Worm (Caenorhabditis elegans): ENCODE data around the gene F11G11.4.

F11G11.4 gene

ce11 chrII:4851594-4852106 lies 8.7 kb upstream of the F11G11.4 start, which contains the start of gene dnj-9 (continued):
- TF ChIP-seq mcd-1 (GFP tag; IDR thresholded peaks at IDR 0.05) (peak; percentile 93), F22D6.2 (tag; optimal IDR thresholded peaks at IDR 0.05) (peak; percentile 87), ceh-79 (tag; optimal IDR thresholded peaks at IDR 0.05) (no peak)

DNA sequence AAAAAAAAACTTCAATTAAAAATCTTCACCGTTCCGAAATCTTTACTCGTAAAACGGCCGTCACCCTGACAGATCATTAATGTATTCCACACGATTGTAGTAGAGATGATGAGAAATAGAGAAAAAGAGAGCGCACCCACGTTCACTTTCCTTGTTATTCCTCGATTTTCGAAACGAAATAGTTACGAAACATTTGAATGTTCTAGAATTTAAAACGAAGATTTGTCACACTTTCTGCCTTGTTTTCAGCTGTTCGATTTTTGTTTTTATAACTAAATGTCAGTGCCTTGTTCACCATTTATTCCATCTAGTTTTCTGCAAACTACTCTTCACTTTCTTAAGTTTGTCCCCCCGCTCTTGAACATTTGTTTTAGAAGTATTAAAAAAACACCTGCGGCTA lies 5.6 kb upstream of the F11G11.4 start:
- TF ChIP-seq F22D6.2 (tag; optimal IDR thresholded peaks at IDR 0.05) (no peak), cebp-1 (GFP tag; IDR thresholded peaks at IDR 0.05) (no peak), cebp-1 (tag; optimal IDR thresholded peaks at IDR 0.05) (peak; percentile 66), fkh-3 (tag; optimal IDR thresholded peaks at IDR 0.05) (no peak)

- TF ChIP-seq K11D2.4 (GFP tag; IDR thresholded peaks at IDR 0.05) = 0 out of 2 replicates have a peak, but pooled peaks have one; percentile 19
- no peak for TF ChIP-seq ztf-26 (tag; optimal IDR thresholded peaks at IDR 0.05)
Observed at ce11 chrII:4855489-4855888, 4.9 kb upstream of the F11G11.4 start.

ce11 chrII:4856113-4856512 lies 4.3 kb upstream of the F11G11.4 start:
- TF ChIP-seq rcor-1 (GFP tag; IDR thresholded peaks at IDR 0.05) (no peak), nhr-120 (GFP tag; IDR thresholded peaks at IDR 0.05) (no peak), F49E8.2 (tag; optimal IDR thresholded peaks at IDR 0.05; ENCODE audit: insufficient read depth) (no peak), dpff-1 (tag; optimal IDR thresholded peaks at IDR 0.05) (no peak), nfyb-1 (GFP tag; IDR thresholded peaks at IDR 0.05) (0 out of 2 replicates have a peak, but pooled peaks have one; percentile 46), pbrm-1 (GFP tag; IDR thresholded peaks at IDR 0.05) (0 out of 2 replicates have a peak, but pooled peaks have one; percentile 12), aptf-3 (GFP tag; IDR thresholded peaks at IDR 0.05) (no peak), K11D2.4 (GFP tag; IDR thresholded peaks at IDR 0.05) (no peak), attf-5 (GFP tag; optimal IDR thresholded peaks at IDR 0.05) (peak; percentile 39), nfya-1 (tag; optimal IDR thresholded peaks at IDR 0.05; ENCODE audit: borderline replicate concordance, insufficient read depth) (no peak), madf-6 (GFP tag; IDR thresholded peaks at IDR 0.05) (no peak), let-526 (GFP tag; IDR thresholded peaks at IDR 0.05) (peak; percentile 24; the same call in 1 of the 2 replicates), nhr-90 (tag; optimal IDR thresholded peaks at IDR 0.05) (no peak), B0035.1 (tag; optimal IDR thresholded peaks at IDR 0.05) (no peak), ztf-22 (GFP tag; optimal IDR thresholded peaks at IDR 0.05) (no peak), lin-26 (GFP tag; IDR thresholded peaks at IDR 0.05) (0 out of 2 replicates have a peak, but pooled peaks have one; percentile 13), cebp-1 (GFP tag; IDR thresholded peaks at IDR 0.05) (peak; percentile 96), cebp-1 (tag; optimal IDR thresholded peaks at IDR 0.05) (peak; percentile 99), efl-1 (GFP tag; optimal IDR thresholded peaks at IDR 0.05) (no peak)

DNA sequence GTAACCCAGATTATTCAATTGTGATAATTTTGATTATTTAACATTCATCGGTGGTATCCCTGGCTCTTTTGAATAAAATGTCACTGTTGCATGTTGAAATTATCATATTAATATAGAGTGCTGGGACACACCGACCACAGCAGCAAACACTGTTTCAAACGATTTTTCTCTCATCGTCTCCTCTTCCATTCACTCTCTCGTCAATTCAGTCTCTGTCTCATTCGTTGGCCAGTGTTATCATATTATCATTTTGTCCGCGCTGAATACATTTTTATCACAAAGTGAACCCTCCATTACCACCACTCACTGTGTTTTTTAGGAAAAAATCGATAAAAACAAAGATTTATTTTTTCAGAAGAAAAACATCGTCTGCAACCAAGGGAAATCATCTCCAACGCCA lies 3.3 kb upstream of the F11G11.4 start:
- TF ChIP-seq hsf-1 (GFP tag; IDR thresholded peaks at IDR 0.05) (no peak), cebp-1 (GFP tag; IDR thresholded peaks at IDR 0.05) (no peak), cebp-1 (tag; optimal IDR thresholded peaks at IDR 0.05) (peak; percentile 14), lin-54 (GFP tag; optimal IDR thresholded peaks at IDR 0.05) (peak; percentile 21), athp-1 (tag; optimal IDR thresholded peaks at IDR 0.05) (no peak), D2030.7 (GFP tag; IDR thresholded peaks at IDR 0.05) (no peak), die-1 (tag; optimal IDR thresholded peaks at IDR 0.05) (no peak), F22D6.2 (tag; optimal IDR thresholded peaks at IDR 0.05) (no peak), snpc-1.3 (tag; optimal IDR thresholded peaks at IDR 0.05; ENCODE audit: insufficient read depth) (no peak), B0336.3 (GFP tag; IDR thresholded peaks at IDR 0.05) (no peak), lin-35 (GFP tag; optimal IDR thresholded peaks at IDR 0.05) (no peak), let-526 (GFP tag; IDR thresholded peaks at IDR 0.05) (no peak), nhr-120 (GFP tag; IDR thresholded peaks at IDR 0.05) (no peak), attf-6 (GFP tag; IDR thresholded peaks at IDR 0.05) (no peak), F33H1.4 (GFP tag; IDR thresholded peaks at IDR 0.05) (no peak), ztf-18 (tag; optimal IDR thresholded peaks at IDR 0.05) (peak; percentile 15), nhr-80 (tag; optimal IDR thresholded peaks at IDR 0.05) (peak; percentile 89), F55B11.4 (tag; optimal IDR thresholded peaks at IDR 0.05; ENCODE audit: borderline replicate concordance, insufficient read depth) (no peak), dox-1 (GFP tag; IDR thresholded peaks at IDR 0.05) (peak; percentile 54; the same call in 1 of the 2 replicates), T07F8.4 (tag; optimal IDR thresholded peaks at IDR 0.05) (no peak), ztf-25 (GFP tag; IDR thresholded peaks at IDR 0.05) (no peak), tbp1 (GFP tag; optimal IDR thresholded peaks at IDR 0.05) (peak; percentile 15)
